Worm (Caenorhabditis elegans) whole organism, late embryonic: ENCODE data around the gene M03C11.3.

Experiments
- C38D4.7 ChIP-seq: fragments of 200-800 bp; sonication (Bioruptor generic); optimal IDR thresholded peaks from 2 replicates; lab custom pipeline; 2018; ENCODE audit warnings: mild to moderate bottlenecking, missing genetic modification characterization, moderate library complexity, missing compliant biosample characterization
- F13H6.1 ChIP-seq: sonication (generic microtip); optimal IDR thresholded peaks from 2 replicates; lab custom pipeline; 2016; ENCODE audit warnings: missing genetic modification characterization, missing compliant biosample characterization
- T23F11.4 ChIP-seq: fragments of 200-800 bp; sonication (Bioruptor generic); optimal IDR thresholded peaks from 2 replicates; lab custom pipeline; 2018; ENCODE audit warnings: mild to moderate bottlenecking, missing genetic modification characterization, missing compliant biosample characterization
- Y22D7AL.16 ChIP-seq: sonication (generic microtip); optimal IDR thresholded peaks from 2 replicates; lab custom pipeline; 2016; ENCODE audit warnings: missing genetic modification characterization, missing compliant biosample characterization
- ceh-14 ChIP-seq: sonication (generic microtip); optimal IDR thresholded peaks from 2 replicates; lab custom pipeline; 2016; ENCODE audit warnings: missing genotype, missing genetic modification characterization, missing compliant biosample characterization
- ceh-18 ChIP-seq: sonication (generic microtip); optimal IDR thresholded peaks from 2 replicates; lab custom pipeline; 2016; ENCODE audit warnings: missing genetic modification characterization, missing compliant biosample characterization
- ceh-2 ChIP-seq: sonication (generic microtip); optimal IDR thresholded peaks from 2 replicates; lab custom pipeline; 2016; ENCODE audit warnings: missing genotype, missing genetic modification characterization, missing compliant biosample characterization
- ceh-24 ChIP-seq: sonication (generic microtip); optimal IDR thresholded peaks from 2 replicates; lab custom pipeline; 2016; ENCODE audit warnings: mild to moderate bottlenecking, missing genetic modification characterization, missing compliant biosample characterization
- ceh-34 ChIP-seq: sonication (generic microtip); optimal IDR thresholded peaks from 2 replicates; lab custom pipeline; 2016; ENCODE audit warnings: mild to moderate bottlenecking, missing genetic modification characterization, missing compliant biosample characterization
- ceh-48 ChIP-seq: sonication (generic microtip); optimal IDR thresholded peaks from 2 replicates; lab custom pipeline; 2016; ENCODE audit warnings: missing genetic modification characterization, inconsistent platforms, missing compliant biosample characterization
- che-1 ChIP-seq: sonication (generic microtip); optimal IDR thresholded peaks from 2 replicates; lab custom pipeline; 2016; ENCODE audit warnings: mild to moderate bottlenecking, missing genetic modification characterization, missing compliant biosample characterization
- elt-2 ChIP-seq: sonication (generic microtip); optimal IDR thresholded peaks from 2 replicates; lab custom pipeline; 2016; ENCODE audit warnings: missing genetic modification reagents, missing genetic modification characterization, missing compliant biosample characterization
- eyg-1 ChIP-seq: sonication (generic microtip); optimal IDR thresholded peaks from 2 replicates; lab custom pipeline; 2016; ENCODE audit warnings: missing genotype, missing genetic modification characterization, missing compliant biosample characterization
- fkh-10 ChIP-seq: fragments of 150-350 bp; optimal IDR thresholded peaks from 2 replicates; lab custom pipeline; 2014; ENCODE audit warnings: missing biosample characterization, missing genetic modification reagents, missing genetic modification characterization
- gmeb-2 ChIP-seq: sonication (generic microtip); optimal IDR thresholded peaks from 2 replicates; lab custom pipeline; 2016; ENCODE audit warnings: missing genetic modification characterization, inconsistent platforms, missing compliant biosample characterization
- hlh-30 ChIP-seq: sonication (generic microtip); optimal IDR thresholded peaks from 2 replicates; lab custom pipeline; 2017; ENCODE audit warnings: antibody characterized with exemption, missing genetic modification characterization, missing compliant biosample characterization; ENCODE audit not compliant: insufficient read depth
- hlh-8 ChIP-seq: sonication (generic microtip); optimal IDR thresholded peaks from 2 replicates; lab custom pipeline; 2016; ENCODE audit warnings: missing genotype, missing genetic modification characterization, missing compliant biosample characterization
- lim-6 ChIP-seq: sonication (generic microtip); optimal IDR thresholded peaks from 2 replicates; lab custom pipeline; 2016; ENCODE audit warnings: missing genetic modification characterization, missing compliant biosample characterization
- lin-11 ChIP-seq: fragments of 200-800 bp; sonication (Bioruptor generic); optimal IDR thresholded peaks from 2 replicates; lab custom pipeline; 2018; ENCODE audit warnings: mild to moderate bottlenecking, missing genetic modification characterization, missing compliant biosample characterization
- mec-3 ChIP-seq: sonication (generic microtip); optimal IDR thresholded peaks from 2 replicates; lab custom pipeline; 2016; ENCODE audit warnings: borderline replicate concordance, missing genetic modification characterization, missing compliant biosample characterization
- nfya-1 ChIP-seq: sonication (generic microtip); optimal IDR thresholded peaks from 2 replicates; lab custom pipeline; 2017; ENCODE audit warnings: missing genetic modification characterization, mild to moderate bottlenecking, missing compliant biosample characterization, antibody characterized with exemption, moderate library complexity
- nhr-11 ChIP-seq: fragments of 150-350 bp; optimal IDR thresholded peaks from 2 replicates; lab custom pipeline; 2014; ENCODE audit warnings: missing biosample characterization, missing genetic modification characterization
- npax-4 ChIP-seq: sonication (generic microtip); optimal IDR thresholded peaks from 2 replicates; lab custom pipeline; 2016; ENCODE audit warnings: missing genetic modification characterization, missing compliant biosample characterization
- pat-9 ChIP-seq: fragments of 200-800 bp; sonication (Bioruptor generic); optimal IDR thresholded peaks from 2 replicates; lab custom pipeline; 2018; ENCODE audit warnings: mild to moderate bottlenecking, missing genetic modification characterization, moderate library complexity, missing compliant biosample characterization
- pha-4 ChIP-seq: fragments of 150-350 bp; optimal IDR thresholded peaks from 2 replicates; lab custom pipeline; 2018; ENCODE audit warnings: missing biosample characterization, missing genetic modification reagents, missing genetic modification characterization
- pros-1 ChIP-seq: fragments of 150-350 bp; optimal IDR thresholded peaks from 2 replicates; lab custom pipeline; 2014; ENCODE audit warnings: missing biosample characterization, missing genetic modification reagents, missing genetic modification characterization
- ref-2 ChIP-seq: sonication (generic microtip); optimal IDR thresholded peaks from 2 replicates; lab custom pipeline; 2016; ENCODE audit warnings: missing genetic modification characterization, missing compliant biosample characterization
- sox-2 ChIP-seq: fragments of 200-800 bp; sonication (Bioruptor generic); IDR thresholded peaks from 2 replicates; pipeline ENCODE4 v1.3.6; 2022; ENCODE audit warnings: missing genetic modification reagents, missing genetic modification characterization, missing compliant biosample characterization
- tbx-2 ChIP-seq: sonication (generic microtip); optimal IDR thresholded peaks from 2 replicates; lab custom pipeline; 2016; ENCODE audit warnings: missing genetic modification characterization, missing compliant biosample characterization
- ttx-3 ChIP-seq: sonication (generic microtip); optimal IDR thresholded peaks from 2 replicates; lab custom pipeline; 2016; ENCODE audit warnings: missing genetic modification reagents, missing genetic modification characterization, missing compliant biosample characterization
- unc-42 ChIP-seq: sonication (generic microtip); optimal IDR thresholded peaks from 2 replicates; lab custom pipeline; 2016; ENCODE audit warnings: missing genotype, missing genetic modification characterization, missing compliant biosample characterization
- zip-5 ChIP-seq: sonication (generic microtip); optimal IDR thresholded peaks from 2 replicates; lab custom pipeline; 2016; ENCODE audit warnings: missing genetic modification characterization, missing compliant biosample characterization

M03C11.3 gene

ce11 chrIII:10376041-10376440 lies 28.8 kb upstream of the M03C11.3 start:
- TF ChIP-seq elt-2 (tag; lab: Kevin White, UChicago), result peak; percentile 70
- TF ChIP-seq unc-42 (tag; lab: Kevin White, UChicago), result no peak
- TF ChIP-seq, all 69 proteins: peak for 1

- no peak for TF ChIP-seq hlh-30 (tag; lab: Kevin White, UChicago)
- TF ChIP-seq elt-2 (tag; lab: Kevin White, UChicago), result peak; percentile 38
Observed at ce11 chrIII:10378899-10379298, 26.0 kb upstream of the M03C11.3 start.

- TF ChIP-seq lin-11 (no peak), che-1 (no peak), nhr-11 (no peak), pha-4 (tag; lab: Kevin White, UChicago) (no peak), Y22D7AL.16 (tag; lab: Kevin White, UChicago) (no peak), sox-2 (GFP tag; lab: Robert Waterston, UW) (no peak), eyg-1 (tag; lab: Kevin White, UChicago) (no peak), ceh-24 (no peak), npax-4 (no peak), hlh-8 (no peak)
- TF ChIP-seq, all 69 proteins: peak for 0
Observed at ce11 chrIII:10379632-10380031, 25.2 kb upstream of the M03C11.3 start.

- peak; percentile 5 for TF ChIP-seq C38D4.7 (GFP tag; lab: Kevin White, UChicago)
- peak; percentile 34 for TF ChIP-seq nfya-1 (tag; lab: Kevin White, UChicago)
- no peak for TF ChIP-seq ceh-2 (tag; lab: Kevin White, UChicago)
- TF ChIP-seq npax-4, result no peak
- TF ChIP-seq tbx-2 (tag; lab: Kevin White, UChicago), result peak; percentile 0
- TF ChIP-seq eyg-1 (tag; lab: Kevin White, UChicago), result no peak
Observed at ce11 chrIII:10380640-10381039, 24.2 kb upstream of the M03C11.3 start.

- no peak for TF ChIP-seq elt-2 (tag; lab: Kevin White, UChicago)
- no peak for TF ChIP-seq F13H6.1 (tag; lab: Kevin White, UChicago)
- TF ChIP-seq pat-9, result no peak
- TF ChIP-seq gmeb-2 (tag; lab: Kevin White, UChicago), result no peak
- no peak for TF ChIP-seq ceh-18 (tag; lab: Kevin White, UChicago)
- TF ChIP-seq ttx-3, result no peak
- TF ChIP-seq pros-1 (tag; lab: Kevin White, UChicago), result no peak
- no peak for TF ChIP-seq ref-2
- TF ChIP-seq T23F11.4 (GFP tag; lab: Kevin White, UChicago), result no peak
- no peak for TF ChIP-seq mec-3 (tag; lab: Kevin White, UChicago)
- no peak for TF ChIP-seq sox-2 (GFP tag; lab: Robert Waterston, UW)
- TF ChIP-seq lim-6 (tag; lab: Kevin White, UChicago), result no peak
- no peak for TF ChIP-seq zip-5 (tag; lab: Kevin White, UChicago)
- no peak for TF ChIP-seq ceh-48
- no peak for TF ChIP-seq nhr-11
- no peak for TF ChIP-seq ceh-34 (tag; lab: Kevin White, UChicago)
Observed at ce11 chrIII:10381473-10381872, 23.4 kb upstream of the M03C11.3 start, which contains the start of gene C38H2.2. Gene C38H2.2 (plus strand): TSS chrIII:10381773.

- no peak for TF ChIP-seq pat-9
- no peak for TF ChIP-seq tbx-2 (tag; lab: Kevin White, UChicago)
- no peak for TF ChIP-seq fkh-10 (GFP tag; lab: Kevin White, UChicago)
- TF ChIP-seq elt-2 (tag; lab: Kevin White, UChicago), result no peak
- TF ChIP-seq nfya-1 (tag; lab: Kevin White, UChicago), result no peak
- TF ChIP-seq ceh-14 (tag; lab: Kevin White, UChicago), result no peak
- no peak for TF ChIP-seq ref-2
- TF ChIP-seq ceh-48, result no peak
- no peak for TF ChIP-seq ttx-3
- TF ChIP-seq, all 69 proteins: peak for 0
Observed at ce11 chrIII:10383804-10384203, 21.1 kb upstream of the M03C11.3 start.
